Worm (Caenorhabditis elegans): ENCODE results near the gene srlf-26.
A peak's percentile ranks its signal among the peaks of the same experiment; 100 is the strongest.

srlf-26 gene

DNA sequence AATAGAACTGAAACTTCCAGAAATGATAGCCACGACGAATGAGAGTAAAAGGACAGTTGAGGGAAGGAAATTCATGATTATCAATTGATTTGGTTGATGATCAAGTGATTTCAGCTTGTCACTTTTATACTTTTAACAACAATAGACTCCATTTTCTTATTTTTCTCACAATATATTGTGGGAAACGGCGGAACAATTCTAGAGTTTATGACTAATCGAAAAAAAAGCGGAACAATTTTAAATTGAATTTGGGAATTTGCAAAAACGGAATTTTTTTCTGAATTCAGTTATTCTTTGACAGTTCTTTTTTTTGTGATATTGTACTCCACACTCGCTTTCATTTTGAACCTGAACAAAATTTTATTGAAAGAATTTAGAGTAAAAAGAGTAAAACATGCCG is 14.7 kb upstream of the srlf-26 start, which contains the start of gene Y45F10C.4:
Y45F10C.4 (minus strand) TSS at position 101 of the 400 bp plus-strand sequence.
- TF ChIP-seq Y22D7AL.16 (tag; optimal IDR thresholded peaks at IDR 0.05): no peak
- TF ChIP-seq fax-1 (tag; optimal IDR thresholded peaks at IDR 0.05): no peak
- no peak for TF ChIP-seq C38D4.7 (GFP tag; optimal IDR thresholded peaks at IDR 0.05)
- TF ChIP-seq elt-2 (tag; optimal IDR thresholded peaks at IDR 0.05): no peak
- no peak for TF ChIP-seq fkh-6 (tag; optimal IDR thresholded peaks at IDR 0.05)
- no peak for TF ChIP-seq fkh-10 (GFP tag; optimal IDR thresholded peaks at IDR 0.05)
- TF ChIP-seq pqm-1 (tag; optimal IDR thresholded peaks at IDR 0.05): no peak
- TF ChIP-seq K02D7.2 (tag; optimal IDR thresholded peaks at IDR 0.05): no peak
- TF ChIP-seq hlh-6 (tag; optimal IDR thresholded peaks at IDR 0.05): no peak
- no peak for TF ChIP-seq ahr-1 (tag; optimal IDR thresholded peaks at IDR 0.05)
- TF ChIP-seq sdc-2 (tag; optimal IDR thresholded peaks at IDR 0.05): no peak
- no peak for TF ChIP-seq odd-2 (tag; optimal IDR thresholded peaks at IDR 0.05)
- no peak for TF ChIP-seq hlh-13 (GFP tag; optimal IDR thresholded peaks at IDR 0.05)
- TF ChIP-seq nhr-11 (tag; optimal IDR thresholded peaks at IDR 0.05): no peak
- TF ChIP-seq T23F11.4 (GFP tag; optimal IDR thresholded peaks at IDR 0.05): no peak
- TF ChIP-seq unc-3 (GFP tag; conservative IDR thresholded peaks at IDR 0.05): no peak
- TF ChIP-seq unc-3 (tag; optimal IDR thresholded peaks at IDR 0.05): no peak
- no peak for TF ChIP-seq sox-4 (tag; optimal IDR thresholded peaks at IDR 0.05)
- no peak for TF ChIP-seq ztf-16 (tag; optimal IDR thresholded peaks at IDR 0.05)
- TF ChIP-seq ceh-45 (GFP tag; IDR thresholded peaks at IDR 0.05): no peak
- TF ChIP-seq pat-9 (tag; optimal IDR thresholded peaks at IDR 0.05): no peak

DNA sequence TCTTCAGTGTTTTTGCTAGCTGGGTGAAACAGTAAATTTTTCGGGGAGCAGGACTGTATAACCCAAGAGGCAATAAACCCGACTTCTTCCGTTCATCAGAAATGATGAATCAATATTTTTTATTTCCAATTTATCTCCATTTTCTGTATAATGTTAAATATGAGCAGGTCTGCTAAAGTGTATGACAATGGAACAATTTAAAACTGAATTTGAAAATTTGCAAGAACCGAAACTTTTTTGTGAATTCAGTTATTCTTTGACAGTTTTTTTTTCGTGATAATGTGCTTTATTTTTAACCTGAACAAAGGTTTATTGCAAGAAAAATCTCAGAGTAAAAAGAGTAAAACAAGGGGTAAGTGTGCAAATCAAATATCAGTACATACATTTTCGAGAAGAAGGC is 13.7 kb upstream of the srlf-26 start:
- TF ChIP-seq nhr-232 (tag; optimal IDR thresholded peaks at IDR 0.05) (no peak), ceh-9 (tag; optimal IDR thresholded peaks at IDR 0.05) (no peak), pag-3 (tag; optimal IDR thresholded peaks at IDR 0.05; ENCODE audit: borderline replicate concordance) (no peak), sox-2 (GFP tag; IDR thresholded peaks at IDR 0.05) (no peak)

DNA sequence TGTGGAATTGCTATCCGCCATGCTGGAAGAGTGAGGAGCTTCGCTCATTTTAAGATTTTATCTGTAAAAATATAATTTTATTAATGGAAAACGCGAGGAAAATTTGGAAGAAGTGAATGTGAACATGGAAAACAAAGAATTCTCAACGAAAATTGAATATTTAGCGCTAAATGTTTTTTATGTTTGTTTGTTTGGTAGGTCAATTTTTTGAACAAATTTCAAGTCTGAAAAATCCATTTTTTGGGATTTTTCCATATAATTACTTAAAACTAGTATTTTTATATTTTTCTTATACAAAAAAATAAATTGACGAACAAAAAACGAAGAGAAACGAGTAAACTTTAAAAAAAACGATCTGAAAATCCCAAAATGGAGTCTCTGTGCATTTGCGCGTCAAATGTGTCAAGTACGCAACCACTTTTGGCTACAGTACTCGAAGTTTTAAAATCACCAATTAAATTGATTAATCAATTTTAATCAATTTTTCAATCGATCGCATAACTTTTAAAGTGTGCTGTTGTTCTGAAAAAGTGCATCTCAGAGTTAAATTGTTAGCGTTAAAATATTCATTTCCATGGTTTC is 11.8 kb upstream of the srlf-26 start, which contains the start of gene fbxa-215:
fbxa-215 (minus strand) TSS at position 61 of the 582 bp plus-strand sequence.
- TF ChIP-seq ztf-16 (tag; optimal IDR thresholded peaks at IDR 0.05) (no peak), npax-4 (tag; optimal IDR thresholded peaks at IDR 0.05) (no peak), madf-2 (tag; optimal IDR thresholded peaks at IDR 0.05) (no peak)

DNA sequence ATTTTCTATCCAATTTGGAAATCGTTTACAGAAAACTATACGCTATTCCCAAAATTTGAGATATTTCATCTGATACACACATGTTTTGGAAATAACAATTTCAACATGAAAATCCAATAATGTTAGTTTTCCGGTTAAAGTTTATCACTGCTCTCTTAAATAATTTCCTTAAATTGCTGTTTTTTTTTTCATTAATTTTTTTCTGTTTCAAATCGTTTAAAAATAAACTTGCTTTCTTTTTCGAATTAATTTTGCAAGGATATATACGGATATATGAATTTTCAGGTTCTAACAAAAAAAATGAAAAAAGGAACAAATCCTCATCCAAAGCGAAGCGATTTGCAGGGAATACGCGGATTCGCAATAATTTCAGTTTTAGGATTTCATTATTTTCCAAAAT is 5.2 kb upstream of the srlf-26 start, which contains the start of gene oac-48:
oac-48 (plus strand) TSS at position 301 of the 400 bp plus-strand sequence.
- TF ChIP-seq sdc-2 (tag; optimal IDR thresholded peaks at IDR 0.05): no peak
- TF ChIP-seq ets-4 (tag; optimal IDR thresholded peaks at IDR 0.05): no peak
- TF ChIP-seq ceh-24 (tag; optimal IDR thresholded peaks at IDR 0.05): no peak
- no peak for TF ChIP-seq sox-2 (GFP tag; IDR thresholded peaks at IDR 0.05)
- no peak for TF ChIP-seq hlh-30 (tag; optimal IDR thresholded peaks at IDR 0.05; ENCODE audit: insufficient read depth)
- no peak for TF ChIP-seq unc-55 (GFP tag; optimal IDR thresholded peaks at IDR 0.05)

DNA sequence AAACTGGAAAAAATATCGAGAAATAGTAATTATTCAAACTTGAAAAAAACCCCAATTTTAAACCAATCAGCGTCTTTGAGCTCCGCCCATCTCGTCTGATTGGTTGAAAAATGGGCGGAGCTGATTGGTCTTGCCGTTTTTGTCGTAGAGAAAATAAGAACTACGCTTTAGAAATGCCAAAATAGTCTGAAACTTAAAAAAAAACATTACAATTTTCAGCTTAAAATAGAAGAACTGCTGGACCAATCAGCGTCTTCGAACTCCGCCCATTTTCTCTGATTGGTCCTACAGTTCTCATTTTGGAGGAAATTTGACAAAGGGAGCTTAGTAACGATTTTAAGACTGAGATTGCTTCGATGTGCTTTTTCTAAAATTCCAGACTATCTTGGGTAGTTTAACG is 746 bp downstream of the srlf-26 start:
- TF ChIP-seq eyg-1 (tag; optimal IDR thresholded peaks at IDR 0.05) (no peak), nfya-1 (tag; optimal IDR thresholded peaks at IDR 0.05) (peak; percentile 77)

DNA sequence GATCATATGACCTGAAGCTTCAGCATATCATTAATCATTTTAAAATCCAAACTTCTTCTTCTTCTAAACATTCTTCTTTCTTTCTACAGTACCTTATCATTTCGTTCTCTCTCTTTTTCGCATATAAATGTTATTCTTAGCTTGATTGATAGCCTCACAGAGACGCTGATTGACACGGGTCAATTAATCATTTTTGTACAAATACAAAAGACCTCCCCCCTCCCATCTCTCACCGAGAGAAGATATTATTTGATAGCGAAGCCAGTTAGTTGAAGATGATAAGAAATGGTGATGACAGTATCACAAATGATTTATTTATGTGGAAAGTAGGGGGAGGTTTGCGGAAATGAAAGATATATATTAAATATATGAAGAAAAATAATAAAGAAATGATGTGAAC is 4.0 kb downstream of the srlf-26 start:
- TF ChIP-seq unc-55 (GFP tag; optimal IDR thresholded peaks at IDR 0.05): peak; percentile 86
- TF ChIP-seq ama-1 (optimal IDR thresholded peaks at IDR 0.05): no peak
- peak; percentile 52 for TF ChIP-seq elt-2 (tag; optimal IDR thresholded peaks at IDR 0.05)

Measured in whole organism, late embryonic.